Worm (Caenorhabditis elegans): ENCODE data around the gene suca-1.

ce11 chrX:10861673-10862072 lies 38.2 kb downstream of the suca-1 start:
- TF ChIP-seq tbx-11 (GFP tag; IDR thresholded peaks at IDR 0.05) (no peak), ama-1 (optimal IDR thresholded peaks at IDR 0.05) (no peak), pes-1 (GFP tag; IDR thresholded peaks at IDR 0.05) (no peak), tra-4 (tag; optimal IDR thresholded peaks at IDR 0.05) (no peak), hnd-1 (tag; optimal IDR thresholded peaks at IDR 0.05) (no peak), hmg-4 (GFP tag; optimal IDR thresholded peaks at IDR 0.05) (no peak), F13C5.2 (tag; optimal IDR thresholded peaks at IDR 0.05) (no peak), B0310.2 (tag; optimal IDR thresholded peaks at IDR 0.05) (no peak), ceh-13 (GFP tag; optimal IDR thresholded peaks at IDR 0.05) (no peak), ceh-36 (tag; optimal IDR thresholded peaks at IDR 0.05) (no peak)
